Fruit fly (Drosophila melanogaster): Measurements from ENCODE around the gene NT1.

DNA sequence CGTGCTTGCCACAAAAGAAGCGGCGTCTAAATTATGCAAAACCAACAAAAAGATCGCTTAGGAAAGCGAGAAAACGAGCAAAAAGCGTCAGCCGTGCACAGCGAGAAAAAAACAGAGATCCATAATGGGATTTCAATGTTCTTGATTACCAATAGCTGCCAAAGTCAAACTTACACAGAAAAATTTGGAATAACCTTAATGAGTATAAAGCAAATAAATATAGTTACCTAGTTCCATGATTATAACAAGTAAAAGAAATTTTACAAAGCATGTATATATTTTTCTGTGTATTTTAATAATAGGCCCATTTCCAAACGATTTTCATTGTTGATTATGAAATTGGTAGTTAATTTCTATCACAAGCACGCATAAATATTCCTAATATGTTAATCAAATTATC is 25.7 kb upstream of the NT1 start:
- no peak for TF ChIP-seq Dll (optimal IDR thresholded peaks at IDR 0.05)
- no peak for TF ChIP-seq CG8478 (optimal IDR thresholded peaks at IDR 0.05)
